Worm (Caenorhabditis elegans): ENCODE measurements around the gene C25E10.11.

C25E10.11 gene

DNA sequence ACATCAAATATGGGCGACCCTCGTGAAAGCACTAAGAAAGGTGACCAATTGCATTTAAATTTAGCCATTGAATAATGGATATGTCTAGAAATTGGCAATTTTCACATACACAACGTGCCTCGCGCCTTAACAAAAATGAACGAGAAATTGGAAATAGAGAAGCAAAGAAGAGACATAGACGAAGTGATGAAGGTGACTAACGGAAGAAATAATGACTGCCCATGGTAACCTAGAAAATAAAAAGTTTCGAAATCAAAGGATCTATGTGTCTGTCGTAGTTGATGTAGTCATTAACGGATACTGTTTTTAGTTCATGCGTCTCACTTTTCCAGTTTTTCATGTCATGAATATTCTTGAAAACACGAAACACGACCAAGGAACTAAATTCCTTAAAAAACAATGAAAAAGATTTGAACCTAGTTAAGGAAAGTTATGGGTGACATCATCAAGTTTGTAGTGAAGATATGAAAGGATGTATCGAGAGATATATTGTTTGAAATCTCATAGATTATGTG lies 19.6 kb upstream of the C25E10.11 start:
- TF ChIP-seq med-1 (GFP tag; optimal IDR thresholded peaks at IDR 0.05; ENCODE audit: insufficient read depth) (no peak), T22C8.4 (GFP tag; IDR thresholded peaks at IDR 0.05) (no peak), ztf-29 (GFP tag; IDR thresholded peaks at IDR 0.05) (no peak), cog-1 (tag; optimal IDR thresholded peaks at IDR 0.05) (no peak), ref-1 (GFP tag; conservative IDR thresholded peaks at IDR 0.05) (no peak), klf-2 (GFP tag; conservative IDR thresholded peaks at IDR 0.05) (no peak), tab-1 (GFP tag; IDR thresholded peaks at IDR 0.05) (no peak), flt-1 (GFP tag; IDR thresholded peaks at IDR 0.05) (no peak), ztf-23 (GFP tag; IDR thresholded peaks at IDR 0.05) (no peak)

DNA sequence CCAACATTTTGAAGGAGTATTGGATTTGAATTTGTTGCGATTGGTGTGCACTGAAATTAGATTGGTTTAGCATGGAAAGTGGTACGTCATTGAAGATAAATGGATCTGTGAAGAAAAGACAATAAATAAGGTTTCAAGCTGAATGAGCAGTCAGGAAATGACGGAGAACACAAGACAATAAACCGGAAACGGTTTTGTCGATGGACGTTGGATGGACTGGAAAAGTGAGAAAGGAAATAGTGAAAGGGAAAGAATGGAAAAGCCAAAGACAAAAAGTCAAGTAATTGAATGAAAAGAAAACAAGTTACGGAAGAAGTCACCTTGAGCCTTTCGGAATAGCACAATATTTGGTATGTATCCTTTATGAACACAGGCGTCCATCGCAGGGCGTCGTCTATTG lies 17.7 kb upstream of the C25E10.11 start, which contains the start of gene T27E4.7:
Gene T27E4.7, minus strand, starts transcription at position 50 of the 400 bp plus-strand sequence.
- TF ChIP-seq ref-1 (GFP tag; conservative IDR thresholded peaks at IDR 0.05), result no peak
- TF ChIP-seq klf-2 (GFP tag; conservative IDR thresholded peaks at IDR 0.05), result no peak
- no peak for TF ChIP-seq ztf-29 (GFP tag; IDR thresholded peaks at IDR 0.05)

DNA sequence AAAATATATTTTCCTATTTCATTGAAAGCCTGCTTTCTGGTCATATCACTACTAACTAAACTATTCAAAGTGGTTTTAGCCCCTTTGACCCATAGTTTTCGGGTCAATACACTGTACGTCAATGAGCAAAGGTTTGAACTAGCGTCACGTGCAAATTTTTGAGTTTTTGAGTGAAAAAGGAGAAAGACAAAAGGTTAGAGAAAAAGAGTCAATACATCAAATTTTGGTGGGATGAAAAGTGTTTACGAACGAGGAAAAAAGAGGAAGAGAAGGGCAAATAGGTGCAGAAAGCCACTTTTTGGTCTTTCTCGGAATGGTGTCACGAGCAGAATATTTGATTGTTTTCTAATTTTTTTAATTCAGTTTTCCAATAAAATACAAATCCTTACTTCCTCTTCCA lies 17.3 kb upstream of the C25E10.11 start:
- TF ChIP-seq med-1 (GFP tag; optimal IDR thresholded peaks at IDR 0.05; ENCODE audit: insufficient read depth) (no peak), ztf-23 (GFP tag; IDR thresholded peaks at IDR 0.05) (no peak), ztf-29 (GFP tag; IDR thresholded peaks at IDR 0.05) (no peak), T22C8.4 (GFP tag; IDR thresholded peaks at IDR 0.05) (no peak), ref-1 (GFP tag; conservative IDR thresholded peaks at IDR 0.05) (no peak), cog-1 (tag; optimal IDR thresholded peaks at IDR 0.05) (no peak), tab-1 (GFP tag; IDR thresholded peaks at IDR 0.05) (no peak), flt-1 (GFP tag; IDR thresholded peaks at IDR 0.05) (no peak), klf-2 (GFP tag; conservative IDR thresholded peaks at IDR 0.05) (no peak)

DNA sequence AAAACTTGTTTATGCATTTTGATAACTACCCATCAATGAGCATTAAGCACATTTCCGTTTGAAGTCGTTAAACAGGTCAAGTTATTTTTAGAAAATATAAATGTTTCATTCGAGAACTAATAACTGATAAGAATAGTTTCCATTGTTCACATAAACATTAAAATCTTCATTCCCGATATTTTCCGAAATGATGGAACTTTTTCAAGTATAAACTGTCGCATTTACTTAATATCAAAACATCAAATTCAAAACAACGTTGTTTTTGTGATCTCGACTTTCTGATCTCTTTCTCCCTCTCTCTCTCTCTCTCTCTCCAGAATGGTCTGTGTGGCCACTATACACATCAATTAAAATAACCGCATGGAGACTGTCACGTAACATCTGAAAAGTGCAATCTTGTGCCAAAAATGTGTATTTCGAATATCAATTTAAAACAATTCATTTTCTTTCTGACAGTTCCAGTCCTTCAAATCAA lies 15.9 kb upstream of the C25E10.11 start:
- TF ChIP-seq flt-1 (GFP tag; IDR thresholded peaks at IDR 0.05), result no peak
- no peak for TF ChIP-seq klf-2 (GFP tag; conservative IDR thresholded peaks at IDR 0.05)
- TF ChIP-seq med-1 (GFP tag; optimal IDR thresholded peaks at IDR 0.05; ENCODE audit: insufficient read depth), result no peak
- no peak for TF ChIP-seq tab-1 (GFP tag; IDR thresholded peaks at IDR 0.05)
- no peak for TF ChIP-seq cog-1 (tag; optimal IDR thresholded peaks at IDR 0.05)
- no peak for TF ChIP-seq ztf-23 (GFP tag; IDR thresholded peaks at IDR 0.05)
- TF ChIP-seq T22C8.4 (GFP tag; IDR thresholded peaks at IDR 0.05), result no peak
- no peak for TF ChIP-seq ztf-29 (GFP tag; IDR thresholded peaks at IDR 0.05)
- TF ChIP-seq ref-1 (GFP tag; conservative IDR thresholded peaks at IDR 0.05), result no peak

DNA sequence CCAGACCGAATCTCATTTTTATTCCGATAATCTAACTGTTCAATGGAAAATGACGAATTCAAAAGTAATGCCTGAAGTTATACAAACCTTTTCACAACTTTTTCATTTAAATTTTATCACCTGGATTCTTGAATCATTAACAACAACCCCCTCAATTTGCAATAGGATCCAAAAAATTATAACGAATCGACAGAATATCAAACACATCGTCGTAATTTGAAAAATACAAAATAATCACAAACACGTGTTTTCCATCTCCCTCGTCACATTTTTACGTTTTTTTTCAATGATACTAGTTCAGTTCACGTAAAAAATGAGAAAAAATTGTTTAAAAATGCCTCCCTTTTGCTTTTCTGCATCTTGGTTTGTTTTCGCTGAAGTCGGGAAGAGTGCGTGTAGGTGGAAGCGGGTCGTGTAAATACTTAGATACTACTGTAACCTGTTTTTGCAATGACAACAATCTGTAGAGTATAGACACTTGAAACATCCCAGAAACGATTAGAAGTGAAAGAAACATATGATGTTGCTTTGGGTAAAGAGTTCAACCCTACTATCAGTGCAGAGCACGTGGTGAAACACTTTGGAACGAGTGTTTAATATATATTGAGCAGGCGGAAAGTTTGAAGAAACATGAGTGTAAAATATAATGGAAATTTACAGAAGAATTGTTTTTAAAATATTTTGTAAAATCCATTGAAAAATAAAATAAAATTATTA lies 15.0 kb upstream of the C25E10.11 start, which contains the start of gene oac-50:
Gene oac-50, minus strand, starts transcription at position 219 of the 717 bp plus-strand sequence.
- no peak for TF ChIP-seq ztf-23 (GFP tag; IDR thresholded peaks at IDR 0.05)
- TF ChIP-seq ref-1 (GFP tag; conservative IDR thresholded peaks at IDR 0.05), result no peak

DNA sequence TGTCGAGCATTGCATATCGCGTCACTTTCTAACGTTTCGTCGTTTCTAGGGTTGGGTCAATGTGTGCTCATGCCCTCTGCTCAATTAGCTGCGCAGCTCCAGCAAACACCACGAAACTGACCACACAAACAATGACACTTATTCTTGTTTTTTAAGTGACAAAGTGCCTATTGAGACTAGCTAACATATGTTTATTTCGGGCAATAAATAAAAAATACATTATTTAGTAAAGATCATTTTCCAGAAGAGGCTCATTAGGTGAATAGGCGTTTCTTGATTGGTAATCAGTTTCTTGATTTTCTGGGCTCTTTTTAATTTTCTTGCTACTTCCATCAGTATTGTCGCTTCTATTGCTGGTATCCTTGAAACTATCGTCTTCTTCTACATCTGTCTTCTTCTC lies 11.2 kb upstream of the C25E10.11 start, which contains the start of gene T27E4.5:
Gene T27E4.5, minus strand, starts transcription at position 101 of the 400 bp plus-strand sequence.
- TF ChIP-seq klf-2 (GFP tag; conservative IDR thresholded peaks at IDR 0.05) (no peak), ztf-23 (GFP tag; IDR thresholded peaks at IDR 0.05) (no peak), T22C8.4 (GFP tag; IDR thresholded peaks at IDR 0.05) (no peak), tab-1 (GFP tag; IDR thresholded peaks at IDR 0.05) (no peak)

DNA sequence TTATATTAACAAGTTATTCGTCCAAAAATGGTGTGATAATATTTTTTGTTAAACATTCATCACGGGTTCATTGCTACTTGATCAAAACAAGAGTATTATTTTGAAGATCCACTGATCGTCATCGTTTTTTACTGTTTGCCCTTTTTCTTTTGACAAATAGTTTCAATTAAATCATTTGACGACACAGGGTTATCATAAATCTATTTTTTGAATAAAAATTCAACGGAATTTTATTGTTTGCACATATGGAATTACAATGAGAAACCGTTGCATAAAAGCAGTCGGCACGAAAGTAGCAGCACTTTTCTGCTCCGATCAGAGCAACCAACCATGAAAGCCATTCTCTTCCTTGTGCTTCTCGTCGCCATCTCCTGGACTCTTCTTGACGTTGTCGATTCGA lies 9.2 kb upstream of the C25E10.11 start, which contains the start of gene fip-2:
Gene fip-2, plus strand, starts transcription at position 301 of the 400 bp plus-strand sequence.
- no peak for TF ChIP-seq ref-1 (GFP tag; conservative IDR thresholded peaks at IDR 0.05)
- TF ChIP-seq cog-1 (tag; optimal IDR thresholded peaks at IDR 0.05), result no peak
- TF ChIP-seq tab-1 (GFP tag; IDR thresholded peaks at IDR 0.05), result no peak
- no peak for TF ChIP-seq klf-2 (GFP tag; conservative IDR thresholded peaks at IDR 0.05)
- TF ChIP-seq med-1 (GFP tag; optimal IDR thresholded peaks at IDR 0.05; ENCODE audit: insufficient read depth), result no peak
- TF ChIP-seq T22C8.4 (GFP tag; IDR thresholded peaks at IDR 0.05), result no peak
- TF ChIP-seq flt-1 (GFP tag; IDR thresholded peaks at IDR 0.05), result no peak
- no peak for TF ChIP-seq ztf-29 (GFP tag; IDR thresholded peaks at IDR 0.05)
- TF ChIP-seq ztf-23 (GFP tag; IDR thresholded peaks at IDR 0.05), result no peak

DNA sequence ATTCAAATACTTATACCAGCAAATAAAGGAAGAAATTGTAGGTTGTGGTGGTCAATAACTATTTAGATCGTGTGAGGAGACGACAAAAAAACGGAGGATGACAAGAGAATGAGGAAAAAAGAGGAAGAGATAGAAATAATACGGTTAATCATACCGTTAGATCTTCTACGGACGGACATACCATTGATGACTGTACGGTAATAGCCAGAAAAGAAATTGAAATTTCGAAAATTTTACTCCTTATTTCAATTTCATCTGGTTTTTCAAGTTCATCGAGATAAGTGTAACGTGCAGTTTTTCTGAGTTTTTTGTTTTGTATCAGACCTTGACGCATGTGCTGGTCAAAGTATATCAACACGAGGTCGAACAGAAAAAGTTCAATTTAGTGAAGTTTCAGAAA lies 7.4 kb upstream of the C25E10.11 start:
- no peak for TF ChIP-seq ref-1 (GFP tag; conservative IDR thresholded peaks at IDR 0.05)
- no peak for TF ChIP-seq tab-1 (GFP tag; IDR thresholded peaks at IDR 0.05)
- no peak for TF ChIP-seq ztf-29 (GFP tag; IDR thresholded peaks at IDR 0.05)
- TF ChIP-seq med-1 (GFP tag; optimal IDR thresholded peaks at IDR 0.05; ENCODE audit: insufficient read depth), result no peak
- TF ChIP-seq flt-1 (GFP tag; IDR thresholded peaks at IDR 0.05), result no peak
- TF ChIP-seq T22C8.4 (GFP tag; IDR thresholded peaks at IDR 0.05), result no peak
- TF ChIP-seq ztf-23 (GFP tag; IDR thresholded peaks at IDR 0.05), result no peak
- no peak for TF ChIP-seq klf-2 (GFP tag; conservative IDR thresholded peaks at IDR 0.05)
- TF ChIP-seq cog-1 (tag; optimal IDR thresholded peaks at IDR 0.05), result no peak

DNA sequence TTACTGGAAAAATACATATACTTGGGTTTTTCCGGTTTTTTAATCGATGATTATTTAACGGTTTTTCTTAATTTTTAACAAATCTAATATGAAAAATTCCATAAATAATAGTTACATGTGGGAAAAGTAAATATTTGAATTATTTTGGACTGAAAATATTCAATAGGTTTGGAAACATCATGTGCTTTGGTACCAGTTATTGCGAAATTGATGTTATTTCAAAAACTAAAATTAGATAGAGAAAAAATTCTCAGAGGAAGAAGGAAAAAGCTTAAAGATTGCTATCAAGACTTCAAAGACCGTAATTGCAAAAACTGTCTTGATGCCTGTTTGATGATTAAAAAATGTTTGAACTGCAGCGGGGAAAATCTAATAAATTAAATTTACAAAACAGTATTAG lies 6.5 kb upstream of the C25E10.11 start:
- TF ChIP-seq ztf-23 (GFP tag; IDR thresholded peaks at IDR 0.05) (no peak), cog-1 (tag; optimal IDR thresholded peaks at IDR 0.05) (no peak), T22C8.4 (GFP tag; IDR thresholded peaks at IDR 0.05) (no peak), flt-1 (GFP tag; IDR thresholded peaks at IDR 0.05) (no peak), klf-2 (GFP tag; conservative IDR thresholded peaks at IDR 0.05) (no peak), tab-1 (GFP tag; IDR thresholded peaks at IDR 0.05) (no peak), med-1 (GFP tag; optimal IDR thresholded peaks at IDR 0.05; ENCODE audit: insufficient read depth) (no peak), ref-1 (GFP tag; conservative IDR thresholded peaks at IDR 0.05) (no peak)

DNA sequence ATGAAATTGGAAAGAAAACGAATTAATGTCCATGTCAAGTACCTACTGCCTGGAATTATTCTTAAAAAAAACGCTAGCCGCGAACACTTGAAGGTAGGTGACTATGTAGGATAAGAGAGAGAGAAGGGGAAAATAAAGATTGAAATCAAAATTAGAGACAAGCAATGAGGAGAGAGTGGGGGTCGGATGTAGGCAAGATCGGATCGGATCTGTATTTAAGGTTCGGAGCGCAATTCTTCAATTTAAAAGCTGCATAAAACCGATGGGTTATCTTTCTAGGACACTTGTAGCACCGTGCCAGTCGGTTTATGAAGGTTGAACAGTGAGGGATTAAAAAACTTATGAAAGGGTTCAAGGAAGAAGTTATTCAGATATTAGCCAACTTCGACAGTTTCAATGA lies 4.6 kb upstream of the C25E10.11 start:
- no peak for TF ChIP-seq T22C8.4 (GFP tag; IDR thresholded peaks at IDR 0.05)
- TF ChIP-seq klf-2 (GFP tag; conservative IDR thresholded peaks at IDR 0.05), result no peak
- no peak for TF ChIP-seq tab-1 (GFP tag; IDR thresholded peaks at IDR 0.05)
- no peak for TF ChIP-seq flt-1 (GFP tag; IDR thresholded peaks at IDR 0.05)
- TF ChIP-seq ref-1 (GFP tag; conservative IDR thresholded peaks at IDR 0.05), result no peak
- TF ChIP-seq ztf-29 (GFP tag; IDR thresholded peaks at IDR 0.05), result no peak
- TF ChIP-seq med-1 (GFP tag; optimal IDR thresholded peaks at IDR 0.05; ENCODE audit: insufficient read depth), result no peak
- no peak for TF ChIP-seq ztf-23 (GFP tag; IDR thresholded peaks at IDR 0.05)

Data from whole organism, midembryonic.